Worm (Caenorhabditis elegans) whole organism, young adult: ENCODE measurements around the gene srh-41.
"Not testable (repeated sequence)": the region's sequence is repeated elsewhere in the genome, so short reads cannot be mapped to it uniquely, and the experiment has no call there.

Experiments
- B0261.1 ChIP-seq: sonication (generic microtip); optimal IDR thresholded peaks from 2 replicates; lab custom pipeline; 2016; ENCODE audit warnings: mild to moderate bottlenecking, missing genetic modification characterization, moderate library complexity, missing compliant biosample characterization
- C06A6.2 ChIP-seq: fragments of 200-800 bp; sonication (Bioruptor generic); conservative IDR thresholded peaks from 2 replicates; pipeline ENCODE4 v1.3.6; 2022; ENCODE audit warnings: missing genetic modification characterization, missing compliant biosample characterization
- D2030.7 ChIP-seq: fragments of 200-800 bp; sonication (Bioruptor generic); IDR thresholded peaks from 2 replicates; pipeline ENCODE4 v1.3.6; 2022; ENCODE audit warnings: missing genetic modification reagents, missing genetic modification characterization, missing compliant biosample characterization
- F39B2.1 ChIP-seq: fragments of 200-800 bp; sonication (Bioruptor generic); IDR thresholded peaks from 2 replicates; pipeline ENCODE4 v1.3.6; 2022; ENCODE audit warnings: missing genetic modification reagents, missing genetic modification characterization, missing compliant biosample characterization
- F49E8.2 ChIP-seq: sonication (generic microtip); optimal IDR thresholded peaks from 3 replicates; lab custom pipeline; 2017; ENCODE audit warnings: missing genetic modification characterization, mild to moderate bottlenecking, missing compliant biosample characterization, antibody characterized with exemption, moderate library complexity; ENCODE audit not compliant: insufficient read depth
- Y53G8AR.9 ChIP-seq: fragments of 200-800 bp; sonication (Bioruptor generic); conservative IDR thresholded peaks from 2 replicates; pipeline ENCODE4 v1.3.6; 2022; ENCODE audit warnings: missing genetic modification reagents, missing genetic modification characterization, missing compliant biosample characterization
- Y79H2A.3 ChIP-seq: fragments of 200-800 bp; sonication (Bioruptor generic); conservative IDR thresholded peaks from 2 replicates; pipeline ENCODE4 v1.3.6; 2022; ENCODE audit warnings: missing genetic modification reagents, missing genetic modification characterization, missing compliant biosample characterization
- ZK185.1 ChIP-seq: sonication (generic microtip); optimal IDR thresholded peaks from 2 replicates; lab custom pipeline; 2016; ENCODE audit warnings: mild to moderate bottlenecking, missing genetic modification characterization, missing compliant biosample characterization; ENCODE audit not compliant: poor library complexity, severe bottlenecking
- attf-5 ChIP-seq: fragments of 200-800 bp; sonication (Bioruptor generic); optimal IDR thresholded peaks from 2 replicates; lab custom pipeline; 2018; ENCODE audit warnings: mild to moderate bottlenecking, missing genetic modification characterization, missing compliant biosample characterization
- bed-2 ChIP-seq: fragments of 200-800 bp; sonication (Bioruptor generic); IDR thresholded peaks from 2 replicates; pipeline ENCODE4 v1.3.6; 2022; ENCODE audit warnings: missing genetic modification reagents, missing genetic modification characterization, missing compliant biosample characterization
- cebp-1 ChIP-seq, 2 experiments: fragments of 200-800 bp in 1 of 2; sonication (Bioruptor generic) in 1 of 2; sonication (generic microtip) in 1 of 2; IDR thresholded peaks in 1 of 2; optimal IDR thresholded peaks in 1 of 2; 2 replicates each; pipeline versions ENCODE4 v1.3.6 to Lab custom; 2017 to 2022; ENCODE audit warnings: missing compliant biosample characterization in 2 of 2, missing genetic modification characterization in 2 of 2, mild to moderate bottlenecking in 1 of 2, missing genetic modification reagents in 1 of 2, moderate library complexity in 1 of 2
- cebp-2 ChIP-seq: fragments of 200-800 bp; sonication (Bioruptor generic); IDR thresholded peaks from 2 replicates; pipeline ENCODE4 v1.3.6; 2022; ENCODE audit warnings: missing genetic modification characterization, missing compliant biosample characterization
- egl-44 ChIP-seq: fragments of 200-800 bp; sonication (Bioruptor generic); IDR thresholded peaks from 2 replicates; pipeline ENCODE4 v1.3.6; 2022; ENCODE audit warnings: missing genetic modification reagents, missing genetic modification characterization, missing compliant biosample characterization
- egrh-3 ChIP-seq: fragments of 200-800 bp; sonication (Bioruptor generic); IDR thresholded peaks from 2 replicates; pipeline ENCODE4 v1.3.6; 2022; ENCODE audit warnings: missing genetic modification reagents, missing genetic modification characterization, missing compliant biosample characterization
- ekl-4 ChIP-seq: fragments of 200-800 bp; sonication (Bioruptor generic); IDR thresholded peaks from 2 replicates; pipeline ENCODE4 v1.3.6; 2022; ENCODE audit warnings: missing genetic modification reagents, missing genetic modification characterization, missing compliant biosample characterization
- gei-17 ChIP-seq: fragments of 200-800 bp; sonication (Bioruptor generic); optimal IDR thresholded peaks from 2 replicates; lab custom pipeline; 2018; ENCODE audit warnings: mild to moderate bottlenecking, missing genetic modification characterization, missing compliant biosample characterization
- hlh-26 ChIP-seq: fragments of 200-800 bp; sonication (Bioruptor generic); conservative IDR thresholded peaks from 2 replicates; pipeline ENCODE4 v1.3.6; 2022; ENCODE audit warnings: missing genetic modification reagents, missing genetic modification characterization, missing compliant biosample characterization
- hmg-1.2 ChIP-seq: fragments of 200-800 bp; sonication (Bioruptor generic); IDR thresholded peaks from 2 replicates; pipeline ENCODE4 v1.3.6; 2022; ENCODE audit warnings: missing genetic modification reagents, missing genetic modification characterization, missing compliant biosample characterization
- hmg-20 ChIP-seq: fragments of 200-800 bp; sonication (Bioruptor generic); IDR thresholded peaks from 2 replicates; pipeline ENCODE4 v1.3.6; 2022; ENCODE audit warnings: missing genetic modification reagents, missing genetic modification characterization, missing compliant biosample characterization
- hrde-1 ChIP-seq: sonication (generic microtip); optimal IDR thresholded peaks from 2 replicates; lab custom pipeline; 2016; ENCODE audit warnings: missing genetic modification characterization, mild to moderate bottlenecking, missing compliant biosample characterization, moderate library complexity, missing genotype, missing genetic modification reagents, borderline replicate concordance
- hsf-1 ChIP-seq: fragments of 200-800 bp; sonication (Bioruptor generic); IDR thresholded peaks from 2 replicates; pipeline ENCODE4 v1.3.6; 2022; ENCODE audit warnings: missing genetic modification reagents, missing genetic modification characterization, missing compliant biosample characterization
- let-607 ChIP-seq, 2 experiments: fragments of 200-800 bp in 1 of 2; sonication (Bioruptor generic) in 1 of 2; sonication (generic microtip) in 1 of 2; optimal IDR thresholded peaks; 2 replicates each; lab custom pipeline; 2016 to 2018; ENCODE audit warnings: mild to moderate bottlenecking in 2 of 2, missing compliant biosample characterization in 2 of 2, missing genetic modification characterization in 2 of 2, moderate library complexity in 2 of 2, missing genotype in 1 of 2
- lin-26 ChIP-seq: fragments of 200-800 bp; sonication (Bioruptor generic); IDR thresholded peaks from 2 replicates; pipeline ENCODE4 v1.3.6; 2022; ENCODE audit warnings: missing genetic modification reagents, missing genetic modification characterization, missing compliant biosample characterization
- lin-35 ChIP-seq, 3 experiments: fragments of 150-350 bp in 2 of 3; sonication (generic microtip) in 1 of 3; optimal IDR thresholded peaks; 2 replicates each; lab custom pipeline; 2014 to 2018; ENCODE audit warnings: missing biosample characterization in 3 of 3, missing genetic modification characterization in 3 of 3, missing genetic modification reagents in 3 of 3
- lin-40 ChIP-seq: sonication (generic microtip); optimal IDR thresholded peaks from 2 replicates; lab custom pipeline; 2016; ENCODE audit warnings: missing genetic modification characterization, mild to moderate bottlenecking, missing compliant biosample characterization, missing genotype, missing genetic modification reagents
- lin-54 ChIP-seq: fragments of 200-800 bp; sonication (Bioruptor generic); optimal IDR thresholded peaks from 2 replicates; lab custom pipeline; 2018; ENCODE audit warnings: mild to moderate bottlenecking, missing genetic modification characterization, missing compliant biosample characterization
- lsy-27 ChIP-seq: sonication (generic microtip); optimal IDR thresholded peaks from 2 replicates; lab custom pipeline; 2017; ENCODE audit warnings: missing genetic modification characterization, mild to moderate bottlenecking, missing compliant biosample characterization, antibody characterized with exemption, missing genotype, borderline replicate concordance; ENCODE audit not compliant: insufficient read depth
- mel-28 ChIP-seq: sonication (generic microtip); optimal IDR thresholded peaks from 2 replicates; lab custom pipeline; 2016; ENCODE audit warnings: borderline replicate concordance, mild to moderate bottlenecking, missing genetic modification characterization, missing compliant biosample characterization
- nhr-179 ChIP-seq: sonication (generic microtip); optimal IDR thresholded peaks from 2 replicates; lab custom pipeline; 2016; ENCODE audit warnings: mild to moderate bottlenecking, missing genetic modification characterization, missing compliant biosample characterization
- nhr-80 ChIP-seq: sonication (generic microtip); optimal IDR thresholded peaks from 2 replicates; lab custom pipeline; 2016; ENCODE audit warnings: missing genetic modification characterization, missing compliant biosample characterization
- pha-4 ChIP-seq: fragments of 150-350 bp; sonication (generic microtip); optimal IDR thresholded peaks from 2 replicates; lab custom pipeline; 2014; ENCODE audit warnings: missing biosample characterization, missing genetic modification reagents, missing genetic modification characterization
- rec-8 ChIP-seq, 2 experiments: sonication (generic microtip); optimal IDR thresholded peaks; 2 replicates each; lab custom pipeline; 2016; ENCODE audit warnings: mild to moderate bottlenecking in 2 of 2, missing genetic modification characterization in 2 of 2, missing genetic modification reagents in 2 of 2, missing genotype in 2 of 2, missing biosample characterization in 1 of 2, missing compliant biosample characterization in 1 of 2, moderate library complexity in 1 of 2
- repo-1 ChIP-seq: sonication (generic microtip); optimal IDR thresholded peaks from 2 replicates; lab custom pipeline; 2017; ENCODE audit warnings: mild to moderate bottlenecking, missing genetic modification characterization, missing compliant biosample characterization
- sea-2 ChIP-seq: fragments of 200-800 bp; sonication (Bioruptor generic); IDR thresholded peaks from 2 replicates; pipeline ENCODE4 v1.3.6; 2022; ENCODE audit warnings: missing genetic modification characterization, missing compliant biosample characterization
- snpc-4 ChIP-seq, 5 experiments: fragments of 150-350 bp in 1 of 5; sonication (generic microtip) in 4 of 5; optimal IDR thresholded peaks; 2 replicates each; lab custom pipeline; 2014 to 2018; ENCODE audit warnings: missing genetic modification characterization in 5 of 5, missing biosample characterization in 3 of 5, antibody characterized with exemption in 2 of 5, mild to moderate bottlenecking in 2 of 5, missing compliant biosample characterization in 2 of 5, missing genotype in 2 of 5, moderate library complexity in 2 of 5, missing genetic modification reagents in 1 of 5
- sptf-2 ChIP-seq: fragments of 200-800 bp; sonication (Bioruptor generic); optimal IDR thresholded peaks from 2 replicates; lab custom pipeline; 2018; ENCODE audit warnings: mild to moderate bottlenecking, missing genetic modification characterization, missing compliant biosample characterization
- tbx-9 ChIP-seq: sonication (generic microtip); optimal IDR thresholded peaks from 2 replicates; lab custom pipeline; 2016; ENCODE audit warnings: borderline replicate concordance, missing genetic modification characterization, inconsistent platforms, missing compliant biosample characterization
- unc-130 ChIP-seq: sonication (generic microtip); optimal IDR thresholded peaks from 2 replicates; lab custom pipeline; 2016; ENCODE audit warnings: missing genetic modification reagents, missing genetic modification characterization, missing compliant biosample characterization
- unc-62 ChIP-seq: fragments of 150-350 bp; optimal IDR thresholded peaks from 2 replicates; lab custom pipeline; 2014; ENCODE audit warnings: missing biosample characterization, missing genetic modification reagents, missing genetic modification characterization
- xnd-1 ChIP-seq: sonication (generic microtip); optimal IDR thresholded peaks from 2 replicates; lab custom pipeline; 2016; ENCODE audit warnings: missing genotype, missing genetic modification reagents, missing genetic modification characterization, missing compliant biosample characterization
- ztf-22 ChIP-seq: fragments of 200-800 bp; sonication (Bioruptor generic); optimal IDR thresholded peaks from 2 replicates; lab custom pipeline; 2018; ENCODE audit warnings: mild to moderate bottlenecking, missing genetic modification characterization, moderate library complexity, missing compliant biosample characterization
- ztf-26 ChIP-seq: sonication (generic microtip); optimal IDR thresholded peaks from 2 replicates; lab custom pipeline; 2017; ENCODE audit warnings: missing genetic modification characterization, missing compliant biosample characterization
- ztf-3 ChIP-seq: fragments of 200-800 bp; sonication (Bioruptor generic); optimal IDR thresholded peaks from 2 replicates; lab custom pipeline; 2018; ENCODE audit warnings: mild to moderate bottlenecking, missing genetic modification characterization, missing compliant biosample characterization
- ztf-6 ChIP-seq: fragments of 200-800 bp; sonication (Bioruptor generic); IDR thresholded peaks from 2 replicates; pipeline ENCODE4 v1.3.6; 2022; ENCODE audit warnings: missing genetic modification reagents, missing genetic modification characterization, missing compliant biosample characterization

srh-41 gene

DNA sequence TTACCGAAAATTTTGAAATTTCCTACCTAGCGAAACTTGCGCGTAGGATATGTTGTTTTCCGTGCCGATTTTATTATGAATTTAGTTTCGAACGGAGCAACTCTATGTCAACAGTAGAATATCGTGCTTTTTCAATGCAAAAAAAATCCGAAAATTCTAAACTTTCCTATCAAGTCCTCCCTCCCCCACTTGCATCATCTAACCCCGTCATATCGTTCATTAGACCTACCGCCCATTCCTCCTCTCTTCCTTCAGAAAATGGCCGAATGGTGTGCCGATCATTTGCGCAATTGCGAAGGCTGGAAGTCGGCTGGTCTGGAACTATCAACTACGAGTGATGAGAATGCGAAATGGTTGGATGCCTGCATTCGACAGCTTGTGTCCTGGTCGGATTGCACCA lies 9.9 kb upstream of the srh-41 start, which contains the start of gene Y54G11A.7:
TSS of gene Y54G11A.7 (plus strand) at position 256 of the 400 bp plus-strand sequence.
- TF ChIP-seq F49E8.2 (tag; lab: Kevin White, UChicago); egl-44 (GFP tag; lab: Robert Waterston, UW); bed-2 (GFP tag; lab: Robert Waterston, UW): not testable (repeated sequence)

ce11 chrII:14296320-14296719 lies 9.1 kb upstream of the srh-41 start:
- TF ChIP-seq C06A6.2 = no peak
- no peak for TF ChIP-seq ztf-26 (tag; lab: Kevin White, UChicago)
- no peak for TF ChIP-seq egrh-3 (GFP tag; lab: Robert Waterston, UW)
- TF ChIP-seq cebp-1 (GFP tag; IDR thresholded peaks at IDR 0.05; lab: Robert Waterston, UW) = no peak
- TF ChIP-seq cebp-1 (tag; optimal IDR thresholded peaks at IDR 0.05; lab: Kevin White, UChicago) = peak; percentile 44
- no peak for TF ChIP-seq Y53G8AR.9
- TF ChIP-seq ztf-6 = no peak
- TF ChIP-seq F39B2.1 (GFP tag; lab: Robert Waterston, UW) = no peak
- no peak for TF ChIP-seq ekl-4 (GFP tag; lab: Robert Waterston, UW)
- TF ChIP-seq hsf-1 (GFP tag; lab: Robert Waterston, UW) = no peak
- TF ChIP-seq sptf-2 = no peak
- peak; percentile 5 for TF ChIP-seq ZK185.1 (tag; lab: Kevin White, UChicago)
- no peak for TF ChIP-seq D2030.7 (GFP tag; lab: Robert Waterston, UW)
- no peak for TF ChIP-seq bed-2 (GFP tag; lab: Robert Waterston, UW)
- TF ChIP-seq lin-40 (tag; lab: Kevin White, UChicago) = peak; percentile 51
- TF ChIP-seq rec-8 (tag; optimal IDR thresholded peaks at IDR 0.05; lab: Kevin White, UChicago) = no peak
- no peak for TF ChIP-seq snpc-4 (GFP tag; optimal IDR thresholded peaks at IDR 0.05; lab: Kevin White, UChicago)
- TF ChIP-seq snpc-4 (tag; optimal IDR thresholded peaks at IDR 0.05; lab: Kevin White, UChicago) = peak in 2 of 4 experiments; percentile 20 to 35
- peak; percentile 20 for TF ChIP-seq attf-5
- TF ChIP-seq unc-62 (GFP tag; lab: Kevin White, UChicago) = no peak
- TF ChIP-seq unc-130 (GFP tag; lab: Kevin White, UChicago) = no peak
- no peak for TF ChIP-seq lsy-27 (tag; lab: Kevin White, UChicago)
- TF ChIP-seq Y79H2A.3 (GFP tag; lab: Robert Waterston, UW) = no peak
- TF ChIP-seq mel-28 (tag; lab: Kevin White, UChicago) = no peak
- TF ChIP-seq cebp-2 (GFP tag; lab: Robert Waterston, UW) = no peak
- no peak for TF ChIP-seq hmg-20 (GFP tag; lab: Robert Waterston, UW)
- no peak for TF ChIP-seq gei-17 (GFP tag; lab: Kevin White, UChicago)
- no peak for TF ChIP-seq xnd-1 (tag; lab: Kevin White, UChicago)
- no peak for TF ChIP-seq let-607 (tag; optimal IDR thresholded peaks at IDR 0.05; lab: Kevin White, UChicago)
- no peak for TF ChIP-seq tbx-9 (tag; lab: Kevin White, UChicago)
- no peak for TF ChIP-seq lin-26
- no peak for TF ChIP-seq lin-54 (GFP tag; lab: Kevin White, UChicago)
- no peak for TF ChIP-seq hrde-1 (tag; lab: Kevin White, UChicago)
- no peak for TF ChIP-seq ztf-22 (GFP tag; lab: Kevin White, UChicago)
- TF ChIP-seq nhr-179 (tag; lab: Kevin White, UChicago) = no peak
- no peak for TF ChIP-seq lin-35 (GFP tag; optimal IDR thresholded peaks at IDR 0.05; lab: Kevin White, UChicago)
- TF ChIP-seq pha-4 (tag; lab: Kevin White, UChicago) = peak; percentile 34
- TF ChIP-seq hmg-1.2 = peak; percentile 73; the same call in 1 of the 2 replicates
- no peak for TF ChIP-seq repo-1
- no peak for TF ChIP-seq B0261.1 (tag; lab: Kevin White, UChicago)
- no peak for TF ChIP-seq hlh-26 (GFP tag; lab: Robert Waterston, UW)
- TF ChIP-seq ztf-3 (GFP tag; lab: Kevin White, UChicago) = no peak
- TF ChIP-seq sea-2 = no peak
- peak; percentile 76 for TF ChIP-seq nhr-80
- TF ChIP-seq, all 124 proteins: peak for 8
